Fruit fly (Drosophila melanogaster) whole organism, embryonic: ENCODE results near the gene Bem46.

ENCODE experiments used
- Awh ChIP-seq: fragments of 200-800 bp; sonication (Bioruptor generic); IDR thresholded peaks from 2 replicates; pipeline ENCODE4, ENCODE4 v1.3.6; 2022; ENCODE audit warnings: missing biosample characterization, missing genetic modification characterization
- BEAF-32 ChIP-seq: fragments of 200-800 bp; sonication (Bioruptor generic); optimal IDR thresholded peaks from 3 replicates; lab custom pipeline; 2017; ENCODE audit warnings: missing biosample characterization, missing genetic modification characterization, mild to moderate bottlenecking, moderate library complexity, missing genetic modification reagents
- CG11093 ChIP-seq: fragments of 200-800 bp; sonication (Bioruptor generic); IDR thresholded peaks from 3 replicates; pipeline ENCODE4 v1.3.6; 2022; ENCODE audit warnings: missing biosample characterization, missing genetic modification characterization
- CG12155 ChIP-seq: fragments of 200-800 bp; sonication (Bioruptor generic); optimal IDR thresholded peaks from 3 replicates; lab custom pipeline; 2016; ENCODE audit warnings: missing biosample characterization, missing genetic modification characterization
- CG13894 ChIP-seq: fragments of 200-800 bp; sonication (Bioruptor generic); optimal IDR thresholded peaks from 3 replicates; lab custom pipeline; 2018; ENCODE audit warnings: missing biosample characterization, mild to moderate bottlenecking, missing genetic modification characterization, moderate library complexity
- CG14014 ChIP-seq: fragments of 200-800 bp; sonication (Bioruptor generic); IDR thresholded peaks from 2 replicates; pipeline ENCODE4 v1.3.6; 2022; ENCODE audit warnings: missing biosample characterization, missing genetic modification characterization
- CG15073 ChIP-seq: fragments of 200-800 bp; sonication (Bioruptor generic); optimal IDR thresholded peaks from 2 replicates; lab custom pipeline; 2016; ENCODE audit warnings: missing biosample characterization, missing genetic modification characterization
- CG17802 ChIP-seq: fragments of 200-800 bp; sonication (Bioruptor generic); optimal IDR thresholded peaks from 2 replicates; lab custom pipeline; 2018; ENCODE audit warnings: missing biosample characterization, mild to moderate bottlenecking, missing genetic modification characterization, moderate library complexity
- CG17912 ChIP-seq: fragments of 200-800 bp; sonication (Bioruptor generic); optimal IDR thresholded peaks from 2 replicates; lab custom pipeline; 2018; ENCODE audit warnings: missing biosample characterization, mild to moderate bottlenecking, missing genetic modification characterization
- CG2116 ChIP-seq: fragments of 200-800 bp; sonication (Bioruptor generic); optimal IDR thresholded peaks from 3 replicates; lab custom pipeline; 2018; ENCODE audit warnings: missing biosample characterization, mild to moderate bottlenecking, missing genetic modification characterization
- CG30403 ChIP-seq: fragments of 200-800 bp; sonication (Bioruptor generic); optimal IDR thresholded peaks from 3 replicates; lab custom pipeline; 2016; ENCODE audit warnings: missing biosample characterization, missing genetic modification characterization
- CG31388 ChIP-seq: fragments of 200-800 bp; sonication (Bioruptor generic); optimal IDR thresholded peaks from 2 replicates; lab custom pipeline; 2016; ENCODE audit warnings: missing biosample characterization, missing genetic modification characterization
- CG33557 ChIP-seq: fragments of 200-800 bp; sonication (Bioruptor generic); optimal IDR thresholded peaks from 2 replicates; lab custom pipeline; 2019; ENCODE audit warnings: missing biosample characterization, mild to moderate bottlenecking, missing genetic modification characterization, moderate library complexity
- CG3407 ChIP-seq: fragments of 200-800 bp; sonication (Bioruptor generic); optimal IDR thresholded peaks from 2 replicates; lab custom pipeline; 2018; ENCODE audit warnings: missing biosample characterization, mild to moderate bottlenecking, missing genetic modification characterization
- CG3838 ChIP-seq: fragments of 200-800 bp; sonication (Bioruptor generic); optimal IDR thresholded peaks from 3 replicates; lab custom pipeline; 2016; ENCODE audit warnings: missing biosample characterization, missing genetic modification characterization
- CG43689 ChIP-seq: fragments of 200-800 bp; sonication (Bioruptor generic); IDR thresholded peaks from 2 replicates; pipeline ENCODE4 v1.3.6; 2022; ENCODE audit warnings: missing biosample characterization, missing genetic modification characterization
- CG4730 ChIP-seq: fragments of 200-800 bp; sonication (Bioruptor generic); IDR thresholded peaks from 2 replicates; pipeline ENCODE4 v1.3.6; 2022; ENCODE audit warnings: missing biosample characterization, missing genetic modification characterization
- CG6272 ChIP-seq: fragments of 200-800 bp; sonication (Bioruptor generic); IDR thresholded peaks from 2 replicates; pipeline ENCODE4 v1.3.6; 2022; ENCODE audit warnings: missing biosample characterization, missing genetic modification characterization
- CG7372 ChIP-seq: fragments of 200-800 bp; sonication (Bioruptor generic); IDR thresholded peaks from 2 replicates; pipeline ENCODE4 v1.3.6; 2022; ENCODE audit warnings: missing biosample characterization, missing genetic modification characterization
- CG8089 ChIP-seq: fragments of 200-800 bp; sonication (Bioruptor generic); optimal IDR thresholded peaks from 3 replicates; lab custom pipeline; 2016; ENCODE audit warnings: missing biosample characterization, missing genetic modification characterization
- CG8359 ChIP-seq: fragments of 200-800 bp; sonication (Bioruptor generic); optimal IDR thresholded peaks from 2 replicates; lab custom pipeline; 2017; ENCODE audit warnings: missing biosample characterization, mild to moderate bottlenecking, missing genetic modification characterization, borderline replicate concordance
- CG8924 ChIP-seq: fragments of 200-800 bp; optimal IDR thresholded peaks from 3 replicates; lab custom pipeline; 2019; ENCODE audit warnings: missing biosample characterization, mild to moderate bottlenecking, missing genetic modification characterization, moderate library complexity
- CHES-1-like ChIP-seq: fragments of 200-800 bp; sonication (Bioruptor generic); optimal IDR thresholded peaks from 2 replicates; lab custom pipeline; 2016; ENCODE audit warnings: missing biosample characterization, missing genetic modification characterization
- Dip2 ChIP-seq: fragments of 200-800 bp; sonication (Bioruptor generic); IDR thresholded peaks from 2 replicates; pipeline ENCODE4 v1.3.6; 2022; ENCODE audit warnings: missing biosample characterization, missing genetic modification characterization
- HLH3B ChIP-seq: fragments of 200-800 bp; sonication (Bioruptor generic); IDR thresholded peaks from 2 replicates; pipeline ENCODE4 v1.3.6; 2022; ENCODE audit warnings: missing biosample characterization, missing genetic modification characterization
- MTF-1 ChIP-seq: fragments of 200-800 bp; sonication (Bioruptor generic); optimal IDR thresholded peaks from 2 replicates; lab custom pipeline; 2018; ENCODE audit warnings: missing biosample characterization, mild to moderate bottlenecking, missing genetic modification characterization, borderline replicate concordance
- Max ChIP-seq: fragments of 200-800 bp; sonication (Bioruptor generic); optimal IDR thresholded peaks from 2 replicates; lab custom pipeline; 2016; ENCODE audit warnings: missing biosample characterization, mild to moderate bottlenecking, missing genetic modification characterization
- Med ChIP-seq: fragments of 200-800 bp; sonication (Bioruptor generic); peaks from one replicate; lab custom pipeline; 2016; ENCODE audit warnings: missing biosample characterization, missing genetic modification characterization, mild to moderate bottlenecking, inconsistent platforms, moderate library complexity
- NFAT ChIP-seq: fragments of 200-800 bp; sonication (Bioruptor generic); IDR thresholded peaks from 2 replicates; pipeline ENCODE4 v1.3.6; 2022; ENCODE audit warnings: missing biosample characterization, missing genetic modification characterization
- TFAM ChIP-seq: fragments of 200-800 bp; sonication (Bioruptor generic); optimal IDR thresholded peaks from 2 replicates; lab custom pipeline; 2017; ENCODE audit warnings: missing biosample characterization, missing genetic modification characterization, inconsistent platforms
- al ChIP-seq: fragments of 200-800 bp; sonication (Bioruptor generic); IDR thresholded peaks from 2 replicates; pipeline ENCODE4 v1.3.6; 2022; ENCODE audit warnings: missing biosample characterization, missing genetic modification characterization
- ara ChIP-seq: fragments of 200-800 bp; sonication (Bioruptor generic); IDR thresholded peaks from 2 replicates; pipeline ENCODE4 v1.3.6; 2022; ENCODE audit warnings: missing biosample characterization, missing genetic modification characterization
- crc ChIP-seq: fragments of 200-800 bp; sonication (Bioruptor generic); optimal IDR thresholded peaks from 2 replicates; lab custom pipeline; 2016; ENCODE audit warnings: missing biosample characterization, missing genetic modification characterization
- gce ChIP-seq: fragments of 200-800 bp; sonication (Bioruptor generic); IDR thresholded peaks from 3 replicates; pipeline ENCODE4 v1.3.6; 2022; ENCODE audit warnings: missing biosample characterization, missing genetic modification characterization
- gfzf ChIP-seq: fragments of 200-800 bp; sonication (Bioruptor generic); optimal IDR thresholded peaks from 2 replicates; lab custom pipeline; 2016; ENCODE audit warnings: missing biosample characterization, mild to moderate bottlenecking, missing genetic modification characterization, moderate library complexity
- hbn ChIP-seq: fragments of 200-800 bp; sonication (Bioruptor generic); IDR thresholded peaks from 2 replicates; pipeline ENCODE4 v1.3.6; 2022; ENCODE audit warnings: missing biosample characterization, missing genetic modification characterization; ENCODE audit not compliant: partially characterized antibody
- klu ChIP-seq: fragments of 200-800 bp; sonication (Bioruptor generic); IDR thresholded peaks from 2 replicates; pipeline ENCODE4 v1.3.6; 2022; ENCODE audit warnings: missing biosample characterization, missing genetic modification characterization
- luna ChIP-seq: fragments of 200-800 bp; sonication (Bioruptor generic); optimal IDR thresholded peaks from 2 replicates; lab custom pipeline; 2016; ENCODE audit warnings: missing biosample characterization, missing genetic modification characterization
- nmo ChIP-seq: fragments of 200-800 bp; sonication (Bioruptor generic); optimal IDR thresholded peaks from 2 replicates; lab custom pipeline; 2018; ENCODE audit warnings: missing biosample characterization, mild to moderate bottlenecking, missing genetic modification characterization, moderate library complexity
- scrt ChIP-seq: fragments of 200-800 bp; sonication (Bioruptor generic); optimal IDR thresholded peaks from 2 replicates; lab custom pipeline; 2018; ENCODE audit warnings: missing biosample characterization, mild to moderate bottlenecking, missing genetic modification characterization, moderate library complexity
- seq ChIP-seq: fragments of 200-800 bp; sonication (Bioruptor generic); IDR thresholded peaks from 2 replicates; pipeline ENCODE4 v1.3.6; 2022; ENCODE audit warnings: missing biosample characterization, missing genetic modification characterization
- sisA ChIP-seq: fragments of 200-800 bp; sonication (Bioruptor generic); IDR thresholded peaks from 2 replicates; pipeline ENCODE4 v1.3.6; 2022; ENCODE audit warnings: missing biosample characterization, missing genetic modification characterization
- stwl ChIP-seq: fragments of 200-800 bp; sonication (Bioruptor generic); optimal IDR thresholded peaks from 3 replicates; lab custom pipeline; 2018; ENCODE audit warnings: missing biosample characterization, mild to moderate bottlenecking, missing genetic modification characterization, moderate library complexity
- sug ChIP-seq: fragments of 200-800 bp; optimal IDR thresholded peaks from 2 replicates; lab custom pipeline; 2019; ENCODE audit warnings: missing biosample characterization, mild to moderate bottlenecking, missing genetic modification characterization, moderate library complexity
- tgo ChIP-seq: fragments of 200-800 bp; sonication (Bioruptor generic); IDR thresholded peaks from 3 replicates; pipeline ENCODE4 v1.3.6; 2022; ENCODE audit warnings: missing biosample characterization, missing genetic modification characterization
- tin ChIP-seq: fragments of 200-800 bp; sonication (Bioruptor generic); optimal IDR thresholded peaks from 3 replicates; lab custom pipeline; 2016; ENCODE audit warnings: missing biosample characterization, missing genetic modification characterization
- trem ChIP-seq: fragments of 200-800 bp; optimal IDR thresholded peaks from 3 replicates; lab custom pipeline; 2019; ENCODE audit warnings: missing biosample characterization, mild to moderate bottlenecking, missing genetic modification characterization, moderate library complexity
- unc-4 ChIP-seq: fragments of 200-800 bp; sonication (Bioruptor generic); IDR thresholded peaks from 2 replicates; pipeline ENCODE4 v1.3.6; 2022; ENCODE audit warnings: missing biosample characterization, missing genetic modification characterization; ENCODE audit not compliant: partially characterized antibody
- usp ChIP-seq: fragments of >200 bp; optimal IDR thresholded peaks from 2 replicates; lab custom pipeline; 2017; ENCODE audit warnings: missing biosample characterization, missing genetic modification characterization
- wdn ChIP-seq: fragments of 200-800 bp; sonication (Bioruptor generic); IDR thresholded peaks from 2 replicates; pipeline ENCODE4 v1.3.6; 2022; ENCODE audit warnings: missing biosample characterization, missing genetic modification characterization

The Bem46 gene

DNA sequence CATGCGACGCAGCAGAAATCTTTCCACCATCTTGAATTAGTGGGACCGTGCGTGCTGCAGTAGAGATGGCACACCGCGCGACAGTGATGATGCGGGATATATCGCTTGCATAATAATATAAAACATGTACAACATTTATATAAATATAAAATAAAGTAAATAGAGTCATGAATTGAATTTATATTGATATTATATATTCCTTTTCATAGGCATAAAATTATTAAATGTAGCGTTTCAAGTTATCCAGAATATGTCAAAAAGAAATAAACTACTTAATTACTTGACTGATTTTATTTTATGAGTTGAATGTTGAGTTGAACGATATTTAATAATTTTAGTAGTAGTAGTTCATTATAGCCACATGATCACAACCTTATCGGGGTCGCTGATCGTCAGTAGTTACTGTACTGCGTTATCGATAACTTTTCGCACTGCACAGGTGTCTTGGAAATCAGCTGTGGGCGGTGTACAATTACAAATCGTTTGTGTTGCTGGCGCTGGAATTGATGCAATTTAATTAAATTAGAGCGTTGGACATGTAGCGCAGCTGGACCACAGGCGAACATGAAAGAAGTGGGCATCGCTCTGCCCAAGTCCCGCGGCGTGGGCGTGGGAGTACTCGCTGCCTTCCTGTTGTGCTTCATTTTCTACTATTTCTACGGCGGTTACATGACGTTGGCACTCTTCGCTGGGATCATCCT lies at the start of gene Bem46, which contains the start of gene Chd1 (continued):
- TF ChIP-seq klu (GFP tag; lab: Robert Waterston, UW): peak; percentile 87
- TF ChIP-seq Max (GFP tag; lab: Kevin White, UChicago): peak; percentile 70
- TF ChIP-seq gfzf (GFP tag; lab: Kevin White, UChicago): peak; percentile 38
- TF ChIP-seq Awh (GFP tag; lab: Robert Waterston, UW): peak; percentile 75
- peak; percentile 92 for TF ChIP-seq nmo (GFP tag; lab: Kevin White, UChicago)
- peak; percentile 37 for TF ChIP-seq crc
- TF ChIP-seq luna (GFP tag; lab: Kevin White, UChicago): no peak
- TF ChIP-seq CG17912 (GFP tag; lab: Kevin White, UChicago): peak; percentile 54
- TF ChIP-seq CG31388 (GFP tag; lab: Kevin White, UChicago): peak; percentile 11
- no peak for TF ChIP-seq Dip2 (GFP tag; lab: Robert Waterston, UW)
- TF ChIP-seq CG4730: peak; percentile 86
- TF ChIP-seq CG7372: peak; percentile 78
- TF ChIP-seq CG30403 (GFP tag; lab: Kevin White, UChicago): peak; percentile 93
- 0 out of 2 replicates have a peak, but pooled peaks have one; percentile 14 for TF ChIP-seq unc-4 (GFP tag; lab: Robert Waterston, UW)
- peak; percentile 67 for TF ChIP-seq CG3838 (GFP tag; lab: Kevin White, UChicago)
- TF ChIP-seq sug (tag; lab: Kevin White, UChicago): peak; percentile 89
- peak; percentile 37 for TF ChIP-seq MTF-1 (GFP tag; lab: Kevin White, UChicago)
- TF ChIP-seq CG43689 (GFP tag; lab: Robert Waterston, UW): peak; percentile 75
- TF ChIP-seq CG8924 (tag; lab: Kevin White, UChicago): peak; percentile 88
- TF ChIP-seq CG15073 (GFP tag; lab: Kevin White, UChicago): no peak
- TF ChIP-seq usp: no peak
- TF ChIP-seq stwl (tag; lab: Kevin White, UChicago): peak; percentile 18
- TF ChIP-seq tin (GFP tag; lab: Kevin White, UChicago): peak; percentile 87
- peak; percentile 83 for TF ChIP-seq trem (tag; lab: Kevin White, UChicago)
- TF ChIP-seq scrt (GFP tag; lab: Kevin White, UChicago): peak; percentile 75
- 0 out of 3 replicates have a peak, but pooled peaks have one; percentile 8 for TF ChIP-seq gce (GFP tag; lab: Robert Waterston, UW)
- no peak for TF ChIP-seq TFAM (GFP tag; lab: Kevin White, UChicago)
- TF ChIP-seq CG12155: peak; percentile 88
- TF ChIP-seq CG17802: peak; percentile 50
- TF ChIP-seq wdn (GFP tag; lab: Robert Waterston, UW): peak; percentile 66
- no peak for TF ChIP-seq hbn (GFP tag; lab: Robert Waterston, UW)
- TF ChIP-seq CG13894: peak; percentile 76
- TF ChIP-seq CHES-1-like (GFP tag; lab: Kevin White, UChicago): peak; percentile 6
- peak; percentile 83 for TF ChIP-seq al (GFP tag; lab: Robert Waterston, UW)
- TF ChIP-seq BEAF-32 (GFP tag; lab: Kevin White, UChicago): peak; percentile 75
- TF ChIP-seq CG2116 (GFP tag; lab: Kevin White, UChicago): peak; percentile 94
- peak; percentile 85 for TF ChIP-seq tgo (GFP tag; lab: Robert Waterston, UW)
- TF ChIP-seq seq (GFP tag; lab: Robert Waterston, UW): no peak; the same call in 1 of the 2 replicates
- peak; percentile 57 for TF ChIP-seq CG8089 (GFP tag; lab: Kevin White, UChicago)
- peak; percentile 78; the same call in 2 of the 3 replicates for TF ChIP-seq CG11093 (GFP tag; lab: Robert Waterston, UW)
- TF ChIP-seq ara (GFP tag; lab: Robert Waterston, UW): peak; percentile 4; the same call in 1 of the 2 replicates
- peak; percentile 67 for TF ChIP-seq CG3407 (GFP tag; lab: Kevin White, UChicago)
- TF ChIP-seq CG14014: peak; percentile 84
- TF ChIP-seq HLH3B: peak; percentile 82
- TF ChIP-seq sisA (GFP tag; lab: Robert Waterston, UW): peak; percentile 90
- peak; percentile 66 for TF ChIP-seq NFAT (GFP tag; lab: Robert Waterston, UW)
- peak; percentile 40 for TF ChIP-seq CG8359 (GFP tag; lab: Kevin White, UChicago)
- TF ChIP-seq CG6272 (GFP tag; lab: Robert Waterston, UW): peak; percentile 81
- TF ChIP-seq Med (GFP tag; lab: Kevin White, UChicago): peak; percentile 93
- peak; percentile 73 for TF ChIP-seq CG33557
